Fruit fly (Drosophila melanogaster): ENCODE data around the gene Eaf6.

Gene Eaf6

DNA sequence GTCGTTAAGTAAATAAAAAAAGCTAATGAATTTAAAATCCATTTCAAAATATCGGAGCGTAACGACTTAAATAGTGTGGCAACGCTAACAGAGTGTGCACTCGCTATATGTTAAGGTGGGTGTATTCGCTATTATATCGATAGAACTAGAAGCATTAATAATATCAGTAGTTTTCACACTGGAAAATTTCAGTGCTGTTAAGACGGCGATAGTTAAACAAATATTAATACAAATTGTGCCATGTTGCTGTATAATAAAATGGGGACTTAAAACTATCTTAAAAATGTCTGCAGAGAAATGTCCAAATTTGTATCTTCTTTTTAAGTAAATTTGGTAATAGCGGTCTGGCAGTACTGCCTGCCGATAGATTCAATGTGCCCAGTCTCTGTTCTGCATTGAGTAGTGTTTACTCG lies 24.8 kb downstream of the Eaf6 start (continued):
- TF ChIP-seq Dek (tag; optimal IDR thresholded peaks at IDR 0.05): peak; percentile 85
- peak in 1 of 3 experiments; percentile 20 for TF ChIP-seq Stat92E (GFP tag; optimal IDR thresholded peaks at IDR 0.05)
- no peak for TF ChIP-seq gcm (GFP tag; optimal IDR thresholded peaks at IDR 0.05)
- peak; percentile 78 for TF ChIP-seq CG18764 (GFP tag; optimal IDR thresholded peaks at IDR 0.05)
- TF ChIP-seq CG7963 (GFP tag; IDR thresholded peaks at IDR 0.05; ENCODE audit: partially characterized antibody): peak; percentile 24; the same call in 1 of the 3 replicates
- peak; percentile 71 for TF ChIP-seq NK7.1 (GFP tag; optimal IDR thresholded peaks at IDR 0.05)
- TF ChIP-seq ci (GFP tag; IDR thresholded peaks at IDR 0.05): peak; percentile 87
- peak; percentile 62 for TF ChIP-seq CG12299 (tag; optimal IDR thresholded peaks at IDR 0.05)
- peak; percentile 79 for TF ChIP-seq slp2 (GFP tag; optimal IDR thresholded peaks at IDR 0.05)
- peak; percentile 89 for TF ChIP-seq ttk (GFP tag; IDR thresholded peaks at IDR 0.05)
- peak; percentile 52 for TF ChIP-seq pb (GFP tag; optimal IDR thresholded peaks at IDR 0.05)
- no peak for TF ChIP-seq Dip2 (GFP tag; IDR thresholded peaks at IDR 0.05)
- TF ChIP-seq Jarid2 (GFP tag; optimal IDR thresholded peaks at IDR 0.05): peak; percentile 37
- TF ChIP-seq HmgZ (tag; optimal IDR thresholded peaks at IDR 0.05): peak; percentile 88
- no peak for TF ChIP-seq yki (optimal IDR thresholded peaks at IDR 0.05)
- TF ChIP-seq tup (GFP tag; optimal IDR thresholded peaks at IDR 0.05): peak; percentile 44
- peak; percentile 57 for TF ChIP-seq onecut (GFP tag; IDR thresholded peaks at IDR 0.05)
- peak; percentile 81 for TF ChIP-seq gt (GFP tag; IDR thresholded peaks at IDR 0.05)
- peak; percentile 79 for TF ChIP-seq CG34224 (GFP tag; IDR thresholded peaks at IDR 0.05; ENCODE audit: partially characterized antibody)
- TF ChIP-seq Max (GFP tag; optimal IDR thresholded peaks at IDR 0.05): peak; percentile 74
- TF ChIP-seq unc-4 (GFP tag; IDR thresholded peaks at IDR 0.05; ENCODE audit: partially characterized antibody): peak; percentile 86
- TF ChIP-seq CG18619 (GFP tag; optimal IDR thresholded peaks at IDR 0.05): peak; percentile 75
- peak; percentile 86 for TF ChIP-seq NfI (GFP tag; optimal IDR thresholded peaks at IDR 0.05)
- no peak for TF ChIP-seq Vsx1 (GFP tag; optimal IDR thresholded peaks at IDR 0.05)
- peak; percentile 71 for TF ChIP-seq Fer2 (tag; optimal IDR thresholded peaks at IDR 0.05)
- TF ChIP-seq CG6791 (GFP tag; IDR thresholded peaks at IDR 0.05; ENCODE audit: partially characterized antibody): peak; percentile 77
- TF ChIP-seq HmgD (GFP tag; optimal IDR thresholded peaks at IDR 0.05): peak; percentile 87
- TF ChIP-seq eve (GFP tag; optimal IDR thresholded peaks at IDR 0.05): no peak
- TF ChIP-seq CG2199 (GFP tag; IDR thresholded peaks at IDR 0.05): peak; percentile 66; the same call in 1 of the 3 replicates
- peak; percentile 79 for TF ChIP-seq CG16815 (GFP tag; optimal IDR thresholded peaks at IDR 0.05)
- no peak for TF ChIP-seq CG18262 (tag; optimal IDR thresholded peaks at IDR 0.05)
- TF ChIP-seq lbe (GFP tag; optimal IDR thresholded peaks at IDR 0.05): no peak
- TF ChIP-seq Sox100B (GFP tag; optimal IDR thresholded peaks at IDR 0.05): no peak
- peak; percentile 90 for TF ChIP-seq pum (GFP tag; optimal IDR thresholded peaks at IDR 0.05)
- TF ChIP-seq toy (GFP tag; IDR thresholded peaks at IDR 0.05): peak; percentile 61
- TF ChIP-seq D19A (tag; optimal IDR thresholded peaks at IDR 0.05): no peak
- peak; percentile 96 for TF ChIP-seq BEAF-32 (GFP tag; optimal IDR thresholded peaks at IDR 0.05)
- TF ChIP-seq CG7271 (tag; optimal IDR thresholded peaks at IDR 0.05): peak; percentile 69
- TF ChIP-seq Lpt (GFP tag; optimal IDR thresholded peaks at IDR 0.05): no peak
- no peak for TF ChIP-seq prd (optimal IDR thresholded peaks at IDR 0.05)
- TF ChIP-seq prd (GFP tag; IDR thresholded peaks at IDR 0.05): peak; percentile 96
- peak; percentile 91 for TF ChIP-seq CoRest (tag; optimal IDR thresholded peaks at IDR 0.05)
- peak; percentile 80 for TF ChIP-seq Drgx (GFP tag; IDR thresholded peaks at IDR 0.05)
- peak; percentile 100 for TF ChIP-seq CG12155 (GFP tag; optimal IDR thresholded peaks at IDR 0.05)
- TF ChIP-seq Nf-YA (GFP tag; IDR thresholded peaks at IDR 0.05): peak; percentile 60; the same call in 1 of the 2 replicates
- TF ChIP-seq rib (GFP tag; IDR thresholded peaks at IDR 0.05): peak; percentile 58
- no peak for TF ChIP-seq Tbp (GFP tag; optimal IDR thresholded peaks at IDR 0.05)
- peak; percentile 92 for TF ChIP-seq vvl (GFP tag; IDR thresholded peaks at IDR 0.05)
- peak; percentile 67 for TF ChIP-seq CG4328 (GFP tag; optimal IDR thresholded peaks at IDR 0.05)
- peak; percentile 78 for TF ChIP-seq CG9876 (GFP tag; optimal IDR thresholded peaks at IDR 0.05)
- peak; percentile 60; the same call in 1 of the 2 replicates for TF ChIP-seq ato (GFP tag; IDR thresholded peaks at IDR 0.05; ENCODE audit: partially characterized antibody)
